Worm (Caenorhabditis elegans) whole organism, L3 larva: ENCODE measurements around the gene dpf-4.

Experiments used
- R02D3.7 ChIP-seq: fragments of 150-350 bp; optimal IDR thresholded peaks from 2 replicates; lab custom pipeline; 2014; ENCODE audit warnings: missing biosample characterization, missing genetic modification characterization
- ZK546.5 ChIP-seq: sonication (generic microtip); optimal IDR thresholded peaks from 2 replicates; lab custom pipeline; 2017; ENCODE audit warnings: missing biosample characterization, missing genetic modification characterization
- aly-2 ChIP-seq: fragments of 150-350 bp; optimal IDR thresholded peaks from 2 replicates; lab custom pipeline; 2014; ENCODE audit warnings: missing biosample characterization, missing genetic modification characterization
- ama-1 ChIP-seq: fragments of 150-350 bp; optimal IDR thresholded peaks from 2 replicates; lab custom pipeline; 2018
- ceh-16 ChIP-seq: sonication (generic microtip); optimal IDR thresholded peaks from 2 replicates; lab custom pipeline; 2017; ENCODE audit warnings: missing biosample characterization, missing genetic modification characterization
- ceh-82 ChIP-seq: fragments of 150-350 bp; optimal IDR thresholded peaks from 2 replicates; lab custom pipeline; 2014; ENCODE audit warnings: missing biosample characterization, missing genetic modification characterization
- ceh-9 ChIP-seq: sonication (generic microtip); optimal IDR thresholded peaks from 2 replicates; lab custom pipeline; 2018; ENCODE audit warnings: missing biosample characterization, missing genetic modification characterization
- daf-12 ChIP-seq: fragments of 150-350 bp; optimal IDR thresholded peaks from 2 replicates; lab custom pipeline; 2014; ENCODE audit warnings: missing biosample characterization, missing genetic modification reagents, missing genetic modification characterization
- egl-27 ChIP-seq: sonication (generic microtip); optimal IDR thresholded peaks from 4 replicates; lab custom pipeline; 2017; ENCODE audit warnings: missing biosample characterization, missing genetic modification reagents, missing genetic modification characterization
- egl-5 ChIP-seq: fragments of 150-350 bp; optimal IDR thresholded peaks from 2 replicates; lab custom pipeline; 2017; ENCODE audit warnings: missing biosample characterization, missing genetic modification reagents, missing genetic modification characterization, inconsistent platforms
- elt-1 ChIP-seq: fragments of 150-350 bp; optimal IDR thresholded peaks from 2 replicates; lab custom pipeline; 2014; ENCODE audit warnings: missing biosample characterization, missing genetic modification characterization
- elt-2 ChIP-seq: sonication (generic microtip); optimal IDR thresholded peaks from 2 replicates; lab custom pipeline; 2016; ENCODE audit warnings: missing genetic modification reagents, mild to moderate bottlenecking, missing genetic modification characterization, missing compliant biosample characterization
- elt-3 ChIP-seq, 3 experiments: fragments of 150-350 bp in 1 of 3; sonication (generic microtip) in 2 of 3; optimal IDR thresholded peaks; 2 replicates in 2 of 3; 4 replicates in 1 of 3; lab custom pipeline; 2014 to 2017; ENCODE audit warnings: missing biosample characterization in 3 of 3, missing genetic modification characterization in 3 of 3
- eor-1 ChIP-seq, 2 experiments: fragments of 150-350 bp; optimal IDR thresholded peaks; 2 replicates each; lab custom pipeline; 2014 to 2018; ENCODE audit warnings: missing biosample characterization in 2 of 2, missing genetic modification characterization in 2 of 2
- fkh-10 ChIP-seq: sonication (generic microtip); optimal IDR thresholded peaks from 2 replicates; lab custom pipeline; 2017; ENCODE audit warnings: missing biosample characterization, missing genetic modification reagents, missing genetic modification characterization
- fkh-2 ChIP-seq: fragments of 150-350 bp; optimal IDR thresholded peaks from 2 replicates; lab custom pipeline; 2014; ENCODE audit warnings: missing biosample characterization, missing genetic modification reagents, missing genetic modification characterization
- hmg-11 ChIP-seq: sonication (generic microtip); optimal IDR thresholded peaks from 2 replicates; lab custom pipeline; 2016; ENCODE audit warnings: missing genetic modification characterization, missing compliant biosample characterization
- jun-1 ChIP-seq: fragments of 150-350 bp; optimal IDR thresholded peaks from 2 replicates; lab custom pipeline; 2014; ENCODE audit warnings: missing biosample characterization, missing genetic modification reagents, missing genetic modification characterization
- lin-15B ChIP-seq: fragments of 150-350 bp; optimal IDR thresholded peaks from 2 replicates; lab custom pipeline; 2014; ENCODE audit warnings: missing biosample characterization, missing genetic modification characterization
- lin-39 ChIP-seq: fragments of 150-350 bp; optimal IDR thresholded peaks from 2 replicates; lab custom pipeline; 2018; ENCODE audit warnings: missing biosample characterization, missing genetic modification reagents, missing genetic modification characterization
- lsy-12 ChIP-seq: sonication (generic microtip); optimal IDR thresholded peaks from 2 replicates; lab custom pipeline; 2016; ENCODE audit warnings: mild to moderate bottlenecking, missing genetic modification characterization, missing compliant biosample characterization
- mdl-1 ChIP-seq: fragments of 150-350 bp; optimal IDR thresholded peaks from 2 replicates; lab custom pipeline; 2014; ENCODE audit warnings: missing biosample characterization, missing genetic modification characterization
- nfya-1 ChIP-seq: sonication (generic microtip); optimal IDR thresholded peaks from 2 replicates; lab custom pipeline; 2017; ENCODE audit warnings: missing genetic modification characterization, mild to moderate bottlenecking, missing compliant biosample characterization, antibody characterized with exemption, moderate library complexity; ENCODE audit not compliant: insufficient read depth
- nhr-11 ChIP-seq: fragments of 150-350 bp; optimal IDR thresholded peaks from 2 replicates; lab custom pipeline; 2014; ENCODE audit warnings: missing biosample characterization, missing genetic modification characterization
- nhr-12 ChIP-seq: fragments of 150-350 bp; optimal IDR thresholded peaks from 2 replicates; lab custom pipeline; 2014; ENCODE audit warnings: missing biosample characterization, missing genetic modification characterization
- nhr-23 ChIP-seq: fragments of 150-350 bp; optimal IDR thresholded peaks from 2 replicates; lab custom pipeline; 2014; ENCODE audit warnings: missing biosample characterization, missing genetic modification reagents, missing genetic modification characterization
- nhr-237 ChIP-seq: fragments of 150-350 bp; optimal IDR thresholded peaks from 2 replicates; lab custom pipeline; 2014; ENCODE audit warnings: missing biosample characterization, missing genetic modification characterization
- nhr-25 ChIP-seq: sonication (generic microtip); optimal IDR thresholded peaks from 2 replicates; lab custom pipeline; 2017; ENCODE audit warnings: missing biosample characterization, missing genetic modification characterization
- nhr-43 ChIP-seq: sonication (generic microtip); optimal IDR thresholded peaks from 2 replicates; lab custom pipeline; 2016; ENCODE audit warnings: mild to moderate bottlenecking, missing genetic modification characterization, missing compliant biosample characterization; ENCODE audit not compliant: poor library complexity, severe bottlenecking
- nhr-67 ChIP-seq: fragments of 150-350 bp; optimal IDR thresholded peaks from 2 replicates; lab custom pipeline; 2014; ENCODE audit warnings: missing biosample characterization, missing genetic modification characterization
- nhr-76 ChIP-seq: fragments of 150-350 bp; sonication (generic microtip); optimal IDR thresholded peaks from 5 replicates; lab custom pipeline; 2014; ENCODE audit warnings: missing biosample characterization, missing genetic modification characterization
- nhr-77 ChIP-seq: fragments of 150-350 bp; optimal IDR thresholded peaks from 2 replicates; lab custom pipeline; 2014; ENCODE audit warnings: missing biosample characterization, missing genetic modification characterization
- pha-4 ChIP-seq: fragments of 150-350 bp; optimal IDR thresholded peaks from 2 replicates; lab custom pipeline; 2014; ENCODE audit warnings: missing biosample characterization, missing genetic modification reagents, missing genetic modification characterization
- pqm-1 ChIP-seq: fragments of 150-350 bp; optimal IDR thresholded peaks from 2 replicates; lab custom pipeline; 2017; ENCODE audit warnings: missing biosample characterization, missing genetic modification characterization, inconsistent platforms
- sea-2 ChIP-seq: fragments of 150-350 bp; sonication (generic microtip); optimal IDR thresholded peaks from 4 replicates; lab custom pipeline; 2014; ENCODE audit warnings: missing biosample characterization, missing genetic modification reagents, missing genetic modification characterization
- skn-1 ChIP-seq: fragments of 150-350 bp; optimal IDR thresholded peaks from 2 replicates; lab custom pipeline; 2014; ENCODE audit warnings: missing biosample characterization, missing genetic modification characterization
- tbx-2 ChIP-seq: sonication (generic microtip); optimal IDR thresholded peaks from 2 replicates; lab custom pipeline; 2016; ENCODE audit warnings: mild to moderate bottlenecking, missing genetic modification characterization, missing compliant biosample characterization
- unc-39 ChIP-seq: sonication (generic microtip); optimal IDR thresholded peaks from 4 replicates; lab custom pipeline; 2017; ENCODE audit warnings: missing biosample characterization, missing genetic modification characterization
- unc-62 ChIP-seq: fragments of 150-350 bp; sonication (generic microtip); optimal IDR thresholded peaks from 4 replicates; lab custom pipeline; 2014; ENCODE audit warnings: missing biosample characterization, missing genetic modification reagents, missing genetic modification characterization
- zag-1 ChIP-seq: fragments of 150-350 bp; optimal IDR thresholded peaks from 2 replicates; lab custom pipeline; 2014; ENCODE audit warnings: missing biosample characterization, missing genetic modification characterization
- ztf-11 ChIP-seq: fragments of 150-350 bp; optimal IDR thresholded peaks from 2 replicates; lab custom pipeline; 2014; ENCODE audit warnings: missing biosample characterization, missing genetic modification characterization
- ztf-4 ChIP-seq: fragments of 150-350 bp; optimal IDR thresholded peaks from 2 replicates; lab custom pipeline; 2014; ENCODE audit warnings: missing biosample characterization, missing genetic modification characterization

dpf-4 gene

ce11 chrIII:5846412-5846811 is 12.7 kb upstream of the dpf-4 start:
- TF ChIP-seq nhr-25 (tag; lab: Kevin White, UChicago) (no peak), elt-3 (tag; optimal IDR thresholded peaks at IDR 0.05; lab: Kevin White, UChicago) (no peak), nhr-76 (tag; lab: Kevin White, UChicago) (no peak), nhr-77 (tag; lab: Kevin White, UChicago) (no peak), eor-1 (tag; optimal IDR thresholded peaks at IDR 0.05; lab: Kevin White, UChicago) (no peak), mdl-1 (tag; lab: Kevin White, UChicago) (no peak), fkh-10 (GFP tag; lab: Kevin White, UChicago) (peak; percentile 74), tbx-2 (tag; lab: Kevin White, UChicago) (no peak), nhr-12 (tag; lab: Kevin White, UChicago) (no peak), nfya-1 (peak; percentile 46), unc-62 (GFP tag; lab: Kevin White, UChicago) (no peak)

ce11 chrIII:5853240-5853639 is 5.9 kb upstream of the dpf-4 start, which contains the start of gene ddx-23:
Gene ddx-23 (minus strand): TSS chrIII:5853269.
- no peak for TF ChIP-seq mdl-1 (tag; lab: Kevin White, UChicago)
- no peak for TF ChIP-seq ceh-16
- no peak for TF ChIP-seq ceh-9
- no peak for TF ChIP-seq nhr-23 (tag; lab: Kevin White, UChicago)
- no peak for TF ChIP-seq eor-1 (tag; optimal IDR thresholded peaks at IDR 0.05; lab: Kevin White, UChicago)
- no peak for TF ChIP-seq unc-39 (tag; lab: Kevin White, UChicago)
- no peak for TF ChIP-seq daf-12 (tag; lab: Kevin White, UChicago)
- no peak for TF ChIP-seq elt-1 (tag; lab: Kevin White, UChicago)
- TF ChIP-seq pha-4 (tag; lab: Kevin White, UChicago), result peak; percentile 45
- no peak for TF ChIP-seq lin-39 (tag; lab: Kevin White, UChicago)
- TF ChIP-seq fkh-2 (tag; lab: Kevin White, UChicago), result no peak
- TF ChIP-seq jun-1 (tag; lab: Kevin White, UChicago), result no peak
- no peak for TF ChIP-seq ztf-11
- TF ChIP-seq nhr-11 (tag; lab: Kevin White, UChicago), result no peak
- TF ChIP-seq ZK546.5 (tag; lab: Kevin White, UChicago), result no peak
- peak; percentile 35 for TF ChIP-seq nfya-1
- no peak for TF ChIP-seq ceh-82 (tag; lab: Kevin White, UChicago)
- TF ChIP-seq nhr-43 (tag; lab: Kevin White, UChicago), result peak; percentile 30
- no peak for TF ChIP-seq unc-62 (GFP tag; lab: Kevin White, UChicago)
- TF ChIP-seq elt-3 (tag; optimal IDR thresholded peaks at IDR 0.05; lab: Kevin White, UChicago), result no peak
- TF ChIP-seq aly-2 (tag; lab: Kevin White, UChicago), result no peak
- TF ChIP-seq ama-1, result peak; percentile 79
- no peak for TF ChIP-seq ztf-4 (tag; lab: Kevin White, UChicago)
- TF ChIP-seq zag-1 (tag; lab: Kevin White, UChicago), result no peak
- TF ChIP-seq nhr-237, result no peak
- TF ChIP-seq nhr-76 (tag; lab: Kevin White, UChicago), result no peak
- no peak for TF ChIP-seq lsy-12 (tag; lab: Kevin White, UChicago)
- no peak for TF ChIP-seq fkh-10 (GFP tag; lab: Kevin White, UChicago)
- TF ChIP-seq nhr-12 (tag; lab: Kevin White, UChicago), result no peak
- peak; percentile 0 for TF ChIP-seq lin-15B (tag; lab: Kevin White, UChicago)
- no peak for TF ChIP-seq R02D3.7 (tag; lab: Kevin White, UChicago)
- no peak for TF ChIP-seq egl-27
- TF ChIP-seq pqm-1, result no peak
- TF ChIP-seq hmg-11 (tag; lab: Kevin White, UChicago), result no peak
- no peak for TF ChIP-seq sea-2 (GFP tag; lab: Kevin White, UChicago)
- peak; percentile 38 for TF ChIP-seq elt-2 (tag; lab: Kevin White, UChicago)
- no peak for TF ChIP-seq nhr-67 (tag; lab: Kevin White, UChicago)
- TF ChIP-seq tbx-2 (tag; lab: Kevin White, UChicago), result peak; percentile 26
- TF ChIP-seq skn-1 (tag; lab: Kevin White, UChicago), result no peak
- TF ChIP-seq egl-5 (tag; lab: Kevin White, UChicago), result no peak
